Fruit fly (Drosophila melanogaster): ENCODE results near the gene robo2.

The robo2 gene

DNA sequence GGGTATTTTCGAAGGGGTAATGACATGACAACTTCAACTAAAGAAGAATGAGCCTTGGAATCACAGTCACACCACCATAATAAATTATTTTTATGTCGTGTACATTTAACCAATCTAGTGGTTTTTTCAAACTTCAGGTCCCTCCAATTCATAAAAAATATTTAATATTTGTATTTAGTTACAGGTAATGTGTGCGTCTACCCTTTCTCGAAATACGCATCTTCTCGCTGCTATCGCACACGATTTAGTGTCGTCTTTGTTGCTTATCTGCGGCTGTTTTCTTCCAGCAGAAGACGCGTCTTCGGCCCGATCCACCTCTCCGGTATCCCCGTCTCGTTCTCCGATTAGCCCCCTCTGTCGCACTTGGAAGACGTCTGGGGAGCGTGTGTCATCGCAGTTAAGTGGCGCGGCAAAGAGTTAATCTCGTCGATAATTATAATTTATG, 6.6 kb upstream of the robo2 start:
- peak; percentile 90 for TF ChIP-seq pan (optimal IDR thresholded peaks at IDR 0.05)
- no peak for TF ChIP-seq Dll (optimal IDR thresholded peaks at IDR 0.05)
- TF ChIP-seq EcR (GFP tag; optimal IDR thresholded peaks at IDR 0.05): no peak
- TF ChIP-seq usp (GFP tag; optimal IDR thresholded peaks at IDR 0.05): no peak

dm6 chr2L:1425799-1426357, 5.6 kb upstream of the robo2 start:
- TF ChIP-seq psq (optimal IDR thresholded peaks at IDR 0.05) (no peak), Dll (optimal IDR thresholded peaks at IDR 0.05) (no peak)

dm6 chr2L:1424812-1425211, 4.6 kb upstream of the robo2 start:
- TF ChIP-seq usp (GFP tag; optimal IDR thresholded peaks at IDR 0.05): no peak
- TF ChIP-seq EcR (GFP tag; optimal IDR thresholded peaks at IDR 0.05): no peak
- no peak for TF ChIP-seq CG8478 (optimal IDR thresholded peaks at IDR 0.05)
- TF ChIP-seq psq (optimal IDR thresholded peaks at IDR 0.05): no peak
- TF ChIP-seq pan (optimal IDR thresholded peaks at IDR 0.05): no peak
- TF ChIP-seq Dll (optimal IDR thresholded peaks at IDR 0.05): no peak

- no peak for TF ChIP-seq usp (GFP tag; optimal IDR thresholded peaks at IDR 0.05)
- no peak for TF ChIP-seq CG8478 (optimal IDR thresholded peaks at IDR 0.05)
- TF ChIP-seq EcR (GFP tag; optimal IDR thresholded peaks at IDR 0.05): no peak
- TF ChIP-seq pan (optimal IDR thresholded peaks at IDR 0.05): no peak
- no peak for TF ChIP-seq Dll (optimal IDR thresholded peaks at IDR 0.05)
- no peak for TF ChIP-seq psq (optimal IDR thresholded peaks at IDR 0.05)
Measured at dm6 chr2L:1423832-1424382, 3.7 kb upstream of the robo2 start.

dm6 chr2L:1422725-1423124, 2.5 kb upstream of the robo2 start:
- TF ChIP-seq EcR (GFP tag; optimal IDR thresholded peaks at IDR 0.05): no peak
- no peak for TF ChIP-seq usp (GFP tag; optimal IDR thresholded peaks at IDR 0.05)
- TF ChIP-seq psq (optimal IDR thresholded peaks at IDR 0.05): no peak
- TF ChIP-seq Dll (optimal IDR thresholded peaks at IDR 0.05): no peak
- TF ChIP-seq CG8478 (optimal IDR thresholded peaks at IDR 0.05): no peak
- no peak for TF ChIP-seq pan (optimal IDR thresholded peaks at IDR 0.05)

DNA sequence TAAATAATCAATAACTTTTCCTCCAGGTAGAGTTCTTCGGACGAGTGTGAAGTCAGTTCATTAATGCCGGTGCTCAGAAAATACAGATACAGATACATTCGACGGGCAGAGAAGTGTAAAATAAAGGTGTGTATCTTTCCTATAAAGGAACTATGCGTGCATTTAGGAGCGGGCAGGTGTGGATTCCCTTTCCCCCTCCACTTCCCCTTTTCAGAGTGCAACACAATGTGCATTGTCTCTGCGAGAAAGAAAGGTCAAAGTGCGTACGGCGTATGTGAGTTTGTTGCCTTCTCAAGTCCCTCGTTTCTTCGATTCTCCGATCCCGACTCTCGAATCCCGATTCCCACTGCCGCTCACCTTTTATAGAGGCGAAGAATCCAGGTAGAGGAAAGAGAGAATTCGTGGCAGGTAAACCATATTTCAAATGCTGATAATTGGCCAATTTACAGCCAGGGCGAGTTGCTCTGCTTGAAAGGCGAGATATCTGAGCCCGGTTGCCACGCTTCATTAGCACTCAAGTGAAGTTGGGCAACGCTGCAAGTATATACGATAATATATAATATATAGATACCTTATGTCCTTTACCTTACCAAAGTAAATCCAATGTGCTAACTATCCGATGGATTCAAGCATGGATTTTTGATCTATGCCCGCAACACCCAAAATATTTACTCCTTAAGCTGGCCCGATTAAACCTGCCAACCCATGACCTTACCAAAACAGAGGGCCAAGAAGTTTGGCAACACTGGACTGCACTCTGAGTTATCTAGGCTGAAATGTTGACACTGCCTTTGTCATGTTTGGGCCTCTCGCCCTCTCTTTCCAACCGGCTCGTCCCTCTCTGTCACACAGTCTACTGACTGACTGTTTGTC, 1.4 kb upstream of the robo2 start:
- TF ChIP-seq Dll (optimal IDR thresholded peaks at IDR 0.05) (no peak), EcR (GFP tag; optimal IDR thresholded peaks at IDR 0.05) (no peak), psq (optimal IDR thresholded peaks at IDR 0.05) (no peak), usp (GFP tag; optimal IDR thresholded peaks at IDR 0.05) (no peak), CG8478 (optimal IDR thresholded peaks at IDR 0.05) (no peak), pan (optimal IDR thresholded peaks at IDR 0.05) (no peak)

dm6 chr2L:1419656-1420055, 597 bp downstream of the robo2 start:
- TF ChIP-seq psq (optimal IDR thresholded peaks at IDR 0.05): no peak

dm6 chr2L:1418129-1418746, 2.0 kb downstream of the robo2 start:
- TF ChIP-seq usp (GFP tag; optimal IDR thresholded peaks at IDR 0.05): no peak
- TF ChIP-seq EcR (GFP tag; optimal IDR thresholded peaks at IDR 0.05): no peak
- no peak for TF ChIP-seq CG8478 (optimal IDR thresholded peaks at IDR 0.05)
- TF ChIP-seq pan (optimal IDR thresholded peaks at IDR 0.05): no peak
- TF ChIP-seq psq (optimal IDR thresholded peaks at IDR 0.05): no peak
- no peak for TF ChIP-seq Dll (optimal IDR thresholded peaks at IDR 0.05)

dm6 chr2L:1415525-1415924, 4.7 kb downstream of the robo2 start:
- TF ChIP-seq pan (optimal IDR thresholded peaks at IDR 0.05) (no peak), usp (GFP tag; optimal IDR thresholded peaks at IDR 0.05) (no peak), EcR (GFP tag; optimal IDR thresholded peaks at IDR 0.05) (no peak)

- TF ChIP-seq EcR (GFP tag; optimal IDR thresholded peaks at IDR 0.05): peak in 1 of 2 experiments; percentile 10
- no peak for TF ChIP-seq psq (optimal IDR thresholded peaks at IDR 0.05)
- TF ChIP-seq Dll (optimal IDR thresholded peaks at IDR 0.05): no peak
Measured at dm6 chr2L:1414019-1414418, 6.2 kb downstream of the robo2 start.

DNA sequence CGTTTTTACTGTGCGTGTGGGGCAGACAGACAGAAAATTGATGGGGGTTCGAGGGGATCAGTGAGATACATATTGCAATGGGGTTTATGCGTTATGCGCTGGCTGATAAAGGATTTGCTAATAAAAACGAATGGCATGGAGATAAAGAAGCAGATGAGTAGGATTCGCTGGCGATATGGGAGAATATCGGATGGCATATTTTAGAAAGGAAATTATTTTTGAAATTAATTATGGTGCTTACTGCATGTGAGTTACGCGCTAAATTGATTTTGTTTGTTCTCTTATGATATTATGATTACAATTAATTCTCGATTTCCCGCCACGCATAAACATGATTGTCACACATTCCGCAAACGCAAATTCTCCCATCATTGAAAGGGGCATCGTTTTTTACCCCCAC, 7.6 kb downstream of the robo2 start:
- TF ChIP-seq Dll (optimal IDR thresholded peaks at IDR 0.05) (no peak), usp (GFP tag; optimal IDR thresholded peaks at IDR 0.05) (no peak), CG8478 (optimal IDR thresholded peaks at IDR 0.05) (no peak), psq (optimal IDR thresholded peaks at IDR 0.05) (no peak), EcR (GFP tag; optimal IDR thresholded peaks at IDR 0.05) (no peak), pan (optimal IDR thresholded peaks at IDR 0.05) (no peak)

dm6 chr2L:1410780-1411625, 9.2 kb downstream of the robo2 start:
- no peak for TF ChIP-seq pan (optimal IDR thresholded peaks at IDR 0.05)
- no peak for TF ChIP-seq EcR (GFP tag; optimal IDR thresholded peaks at IDR 0.05)
- no peak for TF ChIP-seq psq (optimal IDR thresholded peaks at IDR 0.05)
- no peak for TF ChIP-seq Dll (optimal IDR thresholded peaks at IDR 0.05)
- TF ChIP-seq CG8478 (optimal IDR thresholded peaks at IDR 0.05): no peak
- TF ChIP-seq usp (GFP tag; optimal IDR thresholded peaks at IDR 0.05): no peak

Data from whole organism.